Worm (Caenorhabditis elegans) whole organism, mixed stage, embryonic: ENCODE results near the gene C15F1.2.

Experiments used
- M03D4.4 ChIP-seq: sonication (generic microtip); optimal IDR thresholded peaks from 2 replicates; lab custom pipeline; 2017; ENCODE audit warnings: mild to moderate bottlenecking, missing genetic modification characterization, missing compliant biosample characterization
- bed-3 ChIP-seq: fragments of 200-800 bp; sonication (Bioruptor generic); optimal IDR thresholded peaks from 3 replicates; lab custom pipeline; 2018; ENCODE audit warnings: mild to moderate bottlenecking, missing genetic modification characterization, moderate library complexity, missing compliant biosample characterization
- blmp-1 ChIP-seq: fragments of 150-350 bp; optimal IDR thresholded peaks from 2 replicates; lab custom pipeline; 2014; ENCODE audit warnings: missing biosample characterization, missing genetic modification characterization
- ceh-39 ChIP-seq: fragments of 150-350 bp; optimal IDR thresholded peaks from 2 replicates; lab custom pipeline; 2014; ENCODE audit warnings: missing biosample characterization, missing genetic modification characterization
- ceh-43 ChIP-seq: fragments of 200-800 bp; sonication (Bioruptor generic); optimal IDR thresholded peaks from 2 replicates; lab custom pipeline; 2018; ENCODE audit warnings: mild to moderate bottlenecking, missing genetic modification characterization, moderate library complexity, missing compliant biosample characterization
- ceh-83 ChIP-seq: fragments of 200-800 bp; sonication (Bioruptor generic); optimal IDR thresholded peaks from 2 replicates; lab custom pipeline; 2018; ENCODE audit warnings: mild to moderate bottlenecking, missing genetic modification characterization, missing compliant biosample characterization
- ces-1 ChIP-seq: fragments of 150-350 bp; optimal IDR thresholded peaks from 2 replicates; lab custom pipeline; 2014; ENCODE audit warnings: missing biosample characterization, missing genetic modification reagents, missing genetic modification characterization
- cnd-1 ChIP-seq: fragments of 200-800 bp; sonication (Bioruptor generic); optimal IDR thresholded peaks from 2 replicates; lab custom pipeline; 2018; ENCODE audit warnings: mild to moderate bottlenecking, missing genetic modification characterization, missing compliant biosample characterization
- drap-1 ChIP-seq: fragments of 200-800 bp; sonication (Bioruptor generic); optimal IDR thresholded peaks from 3 replicates; lab custom pipeline; 2018; ENCODE audit warnings: mild to moderate bottlenecking, missing genetic modification characterization, missing compliant biosample characterization
- elt-1 ChIP-seq: sonication (generic microtip); optimal IDR thresholded peaks from 2 replicates; lab custom pipeline; 2017; ENCODE audit warnings: missing genetic modification characterization, mild to moderate bottlenecking, missing compliant biosample characterization, antibody characterized with exemption, moderate library complexity, borderline replicate concordance; ENCODE audit not compliant: insufficient read depth
- flh-1 ChIP-seq: fragments of 200-800 bp; sonication (Bioruptor generic); optimal IDR thresholded peaks from 2 replicates; lab custom pipeline; 2018; ENCODE audit warnings: mild to moderate bottlenecking, missing genetic modification characterization, moderate library complexity, missing compliant biosample characterization
- ham-2 ChIP-seq: fragments of 200-800 bp; sonication (Bioruptor generic); optimal IDR thresholded peaks from 2 replicates; lab custom pipeline; 2018; ENCODE audit warnings: mild to moderate bottlenecking, missing genetic modification characterization, missing compliant biosample characterization
- hlh-1 ChIP-seq: fragments of 150-350 bp; optimal IDR thresholded peaks from 2 replicates; lab custom pipeline; 2014; ENCODE audit warnings: missing biosample characterization, missing genetic modification reagents, missing genetic modification characterization
- lin-13 ChIP-seq: fragments of 150-350 bp; optimal IDR thresholded peaks from 2 replicates; lab custom pipeline; 2014; ENCODE audit warnings: missing biosample characterization, missing genetic modification characterization
- lin-32 ChIP-seq: fragments of 200-800 bp; sonication (Bioruptor generic); optimal IDR thresholded peaks from 2 replicates; lab custom pipeline; 2018; ENCODE audit warnings: mild to moderate bottlenecking, missing genetic modification characterization, missing compliant biosample characterization
- lsy-2 ChIP-seq: fragments of 150-350 bp; optimal IDR thresholded peaks from 2 replicates; lab custom pipeline; 2014; ENCODE audit warnings: missing biosample characterization, missing genetic modification characterization
- mab-5 ChIP-seq: fragments of 150-350 bp; optimal IDR thresholded peaks from 2 replicates; lab custom pipeline; 2014; ENCODE audit warnings: missing biosample characterization, missing genetic modification characterization
- mep-1 ChIP-seq: fragments of 150-350 bp; optimal IDR thresholded peaks from 2 replicates; lab custom pipeline; 2017; ENCODE audit warnings: missing biosample characterization, missing genetic modification reagents, missing genetic modification characterization, inconsistent platforms
- mls-2 ChIP-seq: sonication (generic microtip); optimal IDR thresholded peaks from 2 replicates; lab custom pipeline; 2016; ENCODE audit warnings: mild to moderate bottlenecking, missing genetic modification characterization, moderate library complexity, missing compliant biosample characterization
- nhr-12 ChIP-seq: fragments of 150-350 bp; optimal IDR thresholded peaks from 2 replicates; lab custom pipeline; 2014; ENCODE audit warnings: missing biosample characterization, missing genetic modification characterization
- nhr-2 ChIP-seq: fragments of 150-350 bp; optimal IDR thresholded peaks from 2 replicates; lab custom pipeline; 2014; ENCODE audit warnings: missing biosample characterization, missing genetic modification characterization
- nhr-237 ChIP-seq: fragments of 150-350 bp; optimal IDR thresholded peaks from 2 replicates; lab custom pipeline; 2014; ENCODE audit warnings: missing biosample characterization, missing genetic modification characterization
- nhr-28 ChIP-seq: fragments of 150-350 bp; optimal IDR thresholded peaks from 2 replicates; lab custom pipeline; 2014; ENCODE audit warnings: missing biosample characterization, missing genetic modification characterization
- nhr-76 ChIP-seq: sonication (generic microtip); optimal IDR thresholded peaks from 2 replicates; lab custom pipeline; 2017; ENCODE audit warnings: missing biosample characterization, missing genetic modification characterization
- pha-4 ChIP-seq: fragments of 150-350 bp; optimal IDR thresholded peaks from 2 replicates; lab custom pipeline; 2018; ENCODE audit warnings: missing biosample characterization, missing genetic modification reagents, missing genetic modification characterization
- sem-2 ChIP-seq: fragments of 200-800 bp; sonication (Bioruptor generic); optimal IDR thresholded peaks from 2 replicates; lab custom pipeline; 2018; ENCODE audit warnings: mild to moderate bottlenecking, missing genetic modification characterization, missing compliant biosample characterization
- snpc-4 ChIP-seq: fragments of 150-350 bp; optimal IDR thresholded peaks from 2 replicates; lab custom pipeline; 2014; ENCODE audit warnings: missing biosample characterization, missing genetic modification characterization
- sptf-1 ChIP-seq: sonication (generic microtip); optimal IDR thresholded peaks from 2 replicates; lab custom pipeline; 2017; ENCODE audit warnings: mild to moderate bottlenecking, missing genetic modification characterization, moderate library complexity, missing compliant biosample characterization
- tbx-8 ChIP-seq: fragments of 200-800 bp; sonication (Bioruptor generic); optimal IDR thresholded peaks from 2 replicates; lab custom pipeline; 2018; ENCODE audit warnings: mild to moderate bottlenecking, missing genetic modification characterization, moderate library complexity, missing compliant biosample characterization
- unc-120 ChIP-seq: sonication (generic microtip); optimal IDR thresholded peaks from 2 replicates; lab custom pipeline; 2017; ENCODE audit warnings: missing genetic modification characterization, missing compliant biosample characterization; ENCODE audit not compliant: poor library complexity, severe bottlenecking
- unc-39 ChIP-seq: fragments of 150-350 bp; optimal IDR thresholded peaks from 2 replicates; lab custom pipeline; 2014; ENCODE audit warnings: missing biosample characterization, missing genetic modification characterization
- unc-62 ChIP-seq: fragments of 150-350 bp; optimal IDR thresholded peaks from 2 replicates; lab custom pipeline; 2014; ENCODE audit warnings: missing biosample characterization, missing genetic modification reagents, missing genetic modification characterization
- zip-8 ChIP-seq: fragments of 150-350 bp; optimal IDR thresholded peaks from 2 replicates; lab custom pipeline; 2014; ENCODE audit warnings: missing biosample characterization, missing genetic modification characterization
- ztf-11 ChIP-seq: fragments of 150-350 bp; optimal IDR thresholded peaks from 2 replicates; lab custom pipeline; 2014; ENCODE audit warnings: missing biosample characterization, missing genetic modification characterization

C15F1.2 gene

ce11 chrII:6943299-6944051, 36.3 kb upstream of the C15F1.2 start:
- TF ChIP-seq unc-120 (tag; lab: Kevin White, UChicago) (peak; percentile 90), nhr-2 (tag; lab: Kevin White, UChicago) (peak; percentile 73), unc-62 (GFP tag; lab: Kevin White, UChicago) (no peak), mab-5 (no peak), ztf-11 (no peak), M03D4.4 (tag; lab: Kevin White, UChicago) (peak; percentile 38), hlh-1 (tag; lab: Kevin White, UChicago) (peak; percentile 4), ceh-83 (GFP tag; lab: Kevin White, UChicago) (peak; percentile 50), cnd-1 (tag; lab: Kevin White, UChicago) (peak; percentile 56), ces-1 (GFP tag; lab: Kevin White, UChicago) (peak; percentile 26), mls-2 (tag; lab: Kevin White, UChicago) (peak; percentile 58), pha-4 (peak; percentile 31), sptf-1 (tag; lab: Kevin White, UChicago) (peak; percentile 39), mep-1 (tag; lab: Kevin White, UChicago) (peak; percentile 32)
- TF ChIP-seq, all 35 proteins: peak for 11

ce11 chrII:6951250-6951806, 28.4 kb upstream of the C15F1.2 start, which contains the start of the genes malt-1 and ceh-38:
TSS of gene malt-1 (minus strand) at chrII:6951300.
TSS of gene ceh-38 (plus strand) at chrII:6951526.
- TF ChIP-seq ceh-83 (GFP tag; lab: Kevin White, UChicago) (peak; percentile 34), unc-120 (tag; lab: Kevin White, UChicago) (peak; percentile 86), flh-1 (no peak), M03D4.4 (tag; lab: Kevin White, UChicago) (peak; percentile 4), ztf-11 (peak; percentile 31), pha-4 (peak; percentile 94), nhr-2 (tag; lab: Kevin White, UChicago) (peak; percentile 44), lin-32 (no peak), mls-2 (tag; lab: Kevin White, UChicago) (peak; percentile 61), drap-1 (peak; percentile 66), ceh-39 (tag; lab: Kevin White, UChicago) (peak; percentile 95), blmp-1 (tag; lab: Kevin White, UChicago) (no peak), unc-62 (GFP tag; lab: Kevin White, UChicago) (peak; percentile 90), sptf-1 (tag; lab: Kevin White, UChicago) (peak; percentile 66), sem-2 (peak; percentile 6), snpc-4 (tag; lab: Kevin White, UChicago) (no peak), nhr-76 (tag; lab: Kevin White, UChicago) (no peak), elt-1 (tag; lab: Kevin White, UChicago) (no peak), hlh-1 (tag; lab: Kevin White, UChicago) (peak; percentile 77), ceh-43 (GFP tag; lab: Kevin White, UChicago) (no peak), zip-8 (tag; lab: Kevin White, UChicago) (no peak), lin-13 (tag; lab: Kevin White, UChicago) (peak; percentile 37), mep-1 (tag; lab: Kevin White, UChicago) (peak; percentile 91), ham-2 (GFP tag; lab: Kevin White, UChicago) (no peak), ces-1 (GFP tag; lab: Kevin White, UChicago) (peak; percentile 92), bed-3 (GFP tag; lab: Kevin White, UChicago) (no peak), tbx-8 (GFP tag; lab: Kevin White, UChicago) (no peak), lsy-2 (tag; lab: Kevin White, UChicago) (peak; percentile 90), nhr-237 (tag; lab: Kevin White, UChicago) (peak; percentile 93), nhr-12 (tag; lab: Kevin White, UChicago) (peak; percentile 21), mab-5 (peak; percentile 87), nhr-28 (tag; lab: Kevin White, UChicago) (peak; percentile 26), cnd-1 (tag; lab: Kevin White, UChicago) (peak; percentile 59), unc-39 (tag; lab: Kevin White, UChicago) (no peak)
